Fruit fly (Drosophila melanogaster): ENCODE results near the gene CG17186.

Gene CG17186

dm6 chr3R:19892046-19892445, 14.7 kb upstream of the CG17186 start (continued):
- TF ChIP-seq lilli (GFP tag; optimal IDR thresholded peaks at IDR 0.05): peak; percentile 75
- TF ChIP-seq CG4730 (GFP tag; IDR thresholded peaks at IDR 0.05): peak; percentile 63
- peak in 1 of 2 experiments; percentile 27 for TF ChIP-seq tll (GFP tag; optimal IDR thresholded peaks at IDR 0.05)
- no peak for TF ChIP-seq cg (GFP tag; optimal IDR thresholded peaks at IDR 0.05)
- TF ChIP-seq ftz-f1 (GFP tag; optimal IDR thresholded peaks at IDR 0.05): no peak
- TF ChIP-seq CG13287 (GFP tag; IDR thresholded peaks at IDR 0.05; ENCODE audit: partially characterized antibody): peak; percentile 14; the same call in 1 of the 2 replicates
- peak; percentile 54 for TF ChIP-seq caup (GFP tag; optimal IDR thresholded peaks at IDR 0.05; ENCODE audit: severe bottlenecking)
- peak; percentile 68 for TF ChIP-seq H15 (GFP tag; IDR thresholded peaks at IDR 0.05)
- peak; percentile 54 for TF ChIP-seq CG10959 (GFP tag; IDR thresholded peaks at IDR 0.05)
- peak; percentile 78 for TF ChIP-seq CG7372 (GFP tag; IDR thresholded peaks at IDR 0.05)
- no peak for TF ChIP-seq Hmx (GFP tag; optimal IDR thresholded peaks at IDR 0.05)
- TF ChIP-seq CG15514 (GFP tag; optimal IDR thresholded peaks at IDR 0.05): no peak
- TF ChIP-seq CG3995 (GFP tag; optimal IDR thresholded peaks at IDR 0.05): no peak
- TF ChIP-seq Sox102F (GFP tag; optimal IDR thresholded peaks at IDR 0.05): peak; percentile 66
- peak; percentile 36 for TF ChIP-seq CG12299 (tag; optimal IDR thresholded peaks at IDR 0.05)
- TF ChIP-seq h (optimal IDR thresholded peaks at IDR 0.05): no peak
- TF ChIP-seq gsb (GFP tag; IDR thresholded peaks at IDR 0.05): no peak; the same call in 1 of the 2 replicates
- TF ChIP-seq Opbp (GFP tag; IDR thresholded peaks at IDR 0.05; ENCODE audit: partially characterized antibody): no peak
- no peak for TF ChIP-seq Blimp-1 (GFP tag; optimal IDR thresholded peaks at IDR 0.05)
- peak; percentile 67 for TF ChIP-seq Dip3 (GFP tag; optimal IDR thresholded peaks at IDR 0.05)
- peak; percentile 36 for TF ChIP-seq cato (GFP tag; optimal IDR thresholded peaks at IDR 0.05; ENCODE audit: borderline replicate concordance)
- TF ChIP-seq pzg (GFP tag; optimal IDR thresholded peaks at IDR 0.05): no peak
- TF ChIP-seq CG3838 (GFP tag; optimal IDR thresholded peaks at IDR 0.05): no peak
- peak; percentile 58 for TF ChIP-seq CG15696 (tag; optimal IDR thresholded peaks at IDR 0.05)
- no peak for TF ChIP-seq CG8924 (tag; optimal IDR thresholded peaks at IDR 0.05)
- peak; percentile 50 for TF ChIP-seq CG10274 (GFP tag; optimal IDR thresholded peaks at IDR 0.05)
- TF ChIP-seq ash1 (GFP tag; optimal IDR thresholded peaks at IDR 0.05): no peak
- peak; percentile 72 for TF ChIP-seq Six4 (GFP tag; optimal IDR thresholded peaks at IDR 0.05)
- TF ChIP-seq grau (tag; optimal IDR thresholded peaks at IDR 0.05): peak; percentile 70
- peak; percentile 34 for TF ChIP-seq CG12104 (GFP tag; optimal IDR thresholded peaks at IDR 0.05)
- TF ChIP-seq nom (GFP tag; optimal IDR thresholded peaks at IDR 0.05): no peak
- TF ChIP-seq Sry-δ (GFP tag; optimal IDR thresholded peaks at IDR 0.05): peak; percentile 20
- TF ChIP-seq bbx (GFP tag; IDR thresholded peaks at IDR 0.05; ENCODE audit: partially characterized antibody): peak; percentile 44; the same call in 1 of the 2 replicates
- peak; percentile 49 for TF ChIP-seq CG4282 (GFP tag; optimal IDR thresholded peaks at IDR 0.05)
- TF ChIP-seq CG9727 (GFP tag; optimal IDR thresholded peaks at IDR 0.05): peak; percentile 62
- TF ChIP-seq corto (GFP tag; optimal IDR thresholded peaks at IDR 0.05): no peak
- peak; percentile 71; the same call in 2 of the 3 replicates for TF ChIP-seq so (GFP tag; IDR thresholded peaks at IDR 0.05)
- no peak for TF ChIP-seq usp (GFP tag; optimal IDR thresholded peaks at IDR 0.05)
- TF ChIP-seq hkb (optimal IDR thresholded peaks at IDR 0.05): no peak
- TF ChIP-seq hkb (GFP tag; IDR thresholded peaks at IDR 0.05): peak; percentile 74
- peak; percentile 53 for TF ChIP-seq Nf-YC (tag; optimal IDR thresholded peaks at IDR 0.05)
- TF ChIP-seq Antp (GFP tag; optimal IDR thresholded peaks at IDR 0.05): peak; percentile 85
- no peak for TF ChIP-seq run (tag; optimal IDR thresholded peaks at IDR 0.05)
- TF ChIP-seq sob (GFP tag; IDR thresholded peaks at IDR 0.05): peak; percentile 75
- TF ChIP-seq HLHmδ (GFP tag; optimal IDR thresholded peaks at IDR 0.05): no peak
- peak; percentile 77 for TF ChIP-seq gem (tag; optimal IDR thresholded peaks at IDR 0.05)
- TF ChIP-seq p53 (GFP tag; optimal IDR thresholded peaks at IDR 0.05): peak; percentile 15
- peak; percentile 69 for TF ChIP-seq CG17359 (tag; optimal IDR thresholded peaks at IDR 0.05)
- TF ChIP-seq CG7271 (tag; optimal IDR thresholded peaks at IDR 0.05): peak; percentile 9
- TF ChIP-seq CG42726 (GFP tag; IDR thresholded peaks at IDR 0.05; ENCODE audit: partially characterized antibody): no peak

Data from whole organism, embryonic.